Fruit fly (Drosophila melanogaster): ENCODE data around the gene mRpL15.

dm6 chr3L:20474197-20474788 is 38.3 kb upstream of the mRpL15 start, which contains the start of gene isoQC:
- no peak for TF ChIP-seq Ets98B (GFP tag; IDR thresholded peaks at IDR 0.05)
- TF ChIP-seq CG32121 (GFP tag; IDR thresholded peaks at IDR 0.05): no peak
- TF ChIP-seq CG34367 (tag; optimal IDR thresholded peaks at IDR 0.05): no peak
- no peak for TF ChIP-seq CG8159 (tag; optimal IDR thresholded peaks at IDR 0.05)
